Fruit fly (Drosophila melanogaster) whole organism: ENCODE measurements around the gene CG15263.

ENCODE experiments used
- CG8478 ChIP-seq: fragments of >200 bp; optimal IDR thresholded peaks from 2 replicates; lab custom pipeline; 2018; ENCODE audit warnings: inconsistent platforms
- psq ChIP-seq: fragments of >200 bp; optimal IDR thresholded peaks from 2 replicates; lab custom pipeline; 2017

DNA sequence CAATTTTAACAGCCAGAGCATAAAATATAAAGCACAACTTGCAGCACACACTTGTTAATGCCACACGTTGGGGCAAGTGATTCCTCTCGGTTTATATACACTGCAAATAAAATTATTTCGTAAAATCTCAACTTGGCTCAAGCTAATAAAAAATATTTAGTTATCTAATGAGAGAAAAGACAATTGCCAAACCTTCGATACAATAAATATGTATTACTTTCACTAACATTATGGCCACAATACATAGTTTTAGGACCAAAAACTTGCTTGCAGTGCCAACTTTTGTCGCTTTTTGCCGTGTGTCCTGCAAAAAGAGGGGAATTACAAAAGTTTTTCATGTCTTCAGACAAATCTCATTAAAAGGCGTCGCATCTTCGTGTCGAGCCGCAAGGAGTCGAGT, 44.6 kb downstream of the CG15263 start:
- TF ChIP-seq psq (no peak), CG8478 (lab: Kevin White, UChicago) (no peak)
